Worm (Caenorhabditis elegans): ENCODE results near the gene ins-14.

ce11 chrII:6734674-6735073 is 10.9 kb downstream of the ins-14 start, which contains the start of gene T14B4.3:
- TF ChIP-seq Y105C5A.15 (GFP tag; IDR thresholded peaks at IDR 0.05) (no peak), mdl-1 (tag; optimal IDR thresholded peaks at IDR 0.05) (no peak)
